Worm (Caenorhabditis elegans) whole organism, midembryonic: ENCODE measurements around the gene sek-4.

Experiments used
- T22C8.4 ChIP-seq: fragments of 200-800 bp; sonication (Bioruptor generic); IDR thresholded peaks from 2 replicates; pipeline ENCODE4 v1.3.6; 2022; ENCODE audit warnings: missing genetic modification characterization, missing compliant biosample characterization
- cog-1 ChIP-seq: sonication (generic microtip); optimal IDR thresholded peaks from 2 replicates; lab custom pipeline; 2016; ENCODE audit warnings: missing genetic modification characterization, missing compliant biosample characterization
- flt-1 ChIP-seq: fragments of 200-800 bp; sonication (Bioruptor generic); IDR thresholded peaks from 2 replicates; pipeline ENCODE4 v1.3.6; 2022; ENCODE audit warnings: missing genetic modification characterization, missing compliant biosample characterization
- klf-2 ChIP-seq: fragments of 200-800 bp; sonication (Bioruptor generic); conservative IDR thresholded peaks from 2 replicates; pipeline ENCODE4 v1.3.6; 2022; ENCODE audit warnings: missing genetic modification reagents, missing genetic modification characterization, missing compliant biosample characterization
- med-1 ChIP-seq: sonication (generic microtip); optimal IDR thresholded peaks from 2 replicates; lab custom pipeline; 2017; ENCODE audit warnings: missing genetic modification characterization, mild to moderate bottlenecking, missing compliant biosample characterization, antibody characterized with exemption, missing genetic modification reagents; ENCODE audit not compliant: insufficient read depth
- ref-1 ChIP-seq: fragments of 200-800 bp; sonication (Bioruptor generic); conservative IDR thresholded peaks from 2 replicates; pipeline ENCODE4 v1.3.6; 2022; ENCODE audit warnings: missing genetic modification reagents, missing genetic modification characterization, missing compliant biosample characterization
- tab-1 ChIP-seq: fragments of 200-800 bp; sonication (Bioruptor generic); IDR thresholded peaks from 2 replicates; pipeline ENCODE4 v1.3.6; 2022; ENCODE audit warnings: missing genetic modification characterization, missing compliant biosample characterization
- ztf-23 ChIP-seq: fragments of 200-800 bp; sonication (Bioruptor generic); IDR thresholded peaks from 2 replicates; pipeline ENCODE4 v1.3.6; 2022; ENCODE audit warnings: missing genetic modification reagents, missing genetic modification characterization, missing compliant biosample characterization
- ztf-29 ChIP-seq: fragments of 200-800 bp; sonication (Bioruptor generic); IDR thresholded peaks from 2 replicates; pipeline ENCODE4 v1.3.6; 2022; ENCODE audit warnings: missing genetic modification reagents, missing genetic modification characterization, missing compliant biosample characterization

DNA sequence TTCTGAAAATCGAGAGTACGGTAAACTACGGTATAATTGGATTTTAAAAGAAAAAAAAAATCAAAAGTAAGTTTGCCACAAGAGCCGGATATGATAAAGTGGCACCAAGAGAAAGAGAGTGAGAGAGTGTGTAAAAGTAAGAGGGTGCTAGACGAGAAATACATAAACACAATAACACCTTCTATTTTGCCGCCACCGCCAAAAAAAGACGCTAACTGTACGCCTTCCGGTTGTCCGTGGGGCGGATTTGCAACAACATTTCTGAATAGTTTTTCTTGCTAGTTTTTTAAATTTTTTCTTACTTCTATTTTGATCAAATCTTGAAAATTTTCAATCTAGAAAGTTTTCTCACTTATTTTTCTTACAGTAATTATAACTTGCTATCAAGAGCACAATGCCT, 2.2 kb upstream of the sek-4 start, which contains the start of gene F35C8.8:
- TF ChIP-seq T22C8.4 (GFP tag; lab: Robert Waterston, UW): no peak
- no peak for TF ChIP-seq ztf-23 (GFP tag; lab: Robert Waterston, UW)
- no peak for TF ChIP-seq flt-1
- TF ChIP-seq tab-1 (GFP tag; lab: Robert Waterston, UW): no peak
- TF ChIP-seq ref-1 (GFP tag; lab: Robert Waterston, UW): no peak
- TF ChIP-seq cog-1 (tag; lab: Kevin White, UChicago): no peak
- no peak for TF ChIP-seq ztf-29 (GFP tag; lab: Robert Waterston, UW)
- TF ChIP-seq klf-2 (GFP tag; lab: Robert Waterston, UW): no peak
- no peak for TF ChIP-seq med-1 (GFP tag; lab: Kevin White, UChicago)
